Worm (Caenorhabditis elegans) whole organism, late embryonic: ENCODE data around the gene fbxb-58.

Experiments used
- F13H6.1 ChIP-seq: sonication (generic microtip); optimal IDR thresholded peaks from 2 replicates; lab custom pipeline; 2016; ENCODE audit warnings: missing genetic modification characterization, missing compliant biosample characterization
- ama-1 ChIP-seq: fragments of 150-350 bp; optimal IDR thresholded peaks from 2 replicates; lab custom pipeline; 2014
- ceh-14 ChIP-seq: sonication (generic microtip); optimal IDR thresholded peaks from 2 replicates; lab custom pipeline; 2016; ENCODE audit warnings: missing genotype, missing genetic modification characterization, missing compliant biosample characterization
- ceh-22 ChIP-seq: sonication (generic microtip); optimal IDR thresholded peaks from 2 replicates; lab custom pipeline; 2017; ENCODE audit warnings: missing biosample characterization, missing genetic modification characterization
- dve-1 ChIP-seq: sonication (generic microtip); optimal IDR thresholded peaks from 2 replicates; lab custom pipeline; 2017; ENCODE audit warnings: antibody characterized with exemption, mild to moderate bottlenecking, missing genetic modification characterization, missing compliant biosample characterization
- fax-1 ChIP-seq: sonication (generic microtip); optimal IDR thresholded peaks from 2 replicates; lab custom pipeline; 2016; ENCODE audit warnings: missing genotype, missing genetic modification characterization, missing compliant biosample characterization
- fkh-10 ChIP-seq: fragments of 150-350 bp; optimal IDR thresholded peaks from 2 replicates; lab custom pipeline; 2014; ENCODE audit warnings: missing biosample characterization, missing genetic modification reagents, missing genetic modification characterization
- lim-6 ChIP-seq: sonication (generic microtip); optimal IDR thresholded peaks from 2 replicates; lab custom pipeline; 2016; ENCODE audit warnings: missing genetic modification characterization, missing compliant biosample characterization
- pha-2 ChIP-seq: sonication (generic microtip); optimal IDR thresholded peaks from 2 replicates; lab custom pipeline; 2017; ENCODE audit warnings: mild to moderate bottlenecking, missing genetic modification characterization, missing compliant biosample characterization
- rnt-1 ChIP-seq: sonication (generic microtip); optimal IDR thresholded peaks from 2 replicates; lab custom pipeline; 2016; ENCODE audit warnings: missing genetic modification characterization, missing compliant biosample characterization
- sdc-2 ChIP-seq: sonication (generic microtip); optimal IDR thresholded peaks from 2 replicates; lab custom pipeline; 2016; ENCODE audit warnings: missing genotype, missing genetic modification characterization, missing compliant biosample characterization
- tbx-7 ChIP-seq: sonication (generic microtip); optimal IDR thresholded peaks from 2 replicates; lab custom pipeline; 2016; ENCODE audit warnings: missing genotype, missing genetic modification characterization, missing compliant biosample characterization
- ttx-3 ChIP-seq: sonication (generic microtip); optimal IDR thresholded peaks from 2 replicates; lab custom pipeline; 2016; ENCODE audit warnings: missing genetic modification reagents, missing genetic modification characterization, missing compliant biosample characterization

DNA sequence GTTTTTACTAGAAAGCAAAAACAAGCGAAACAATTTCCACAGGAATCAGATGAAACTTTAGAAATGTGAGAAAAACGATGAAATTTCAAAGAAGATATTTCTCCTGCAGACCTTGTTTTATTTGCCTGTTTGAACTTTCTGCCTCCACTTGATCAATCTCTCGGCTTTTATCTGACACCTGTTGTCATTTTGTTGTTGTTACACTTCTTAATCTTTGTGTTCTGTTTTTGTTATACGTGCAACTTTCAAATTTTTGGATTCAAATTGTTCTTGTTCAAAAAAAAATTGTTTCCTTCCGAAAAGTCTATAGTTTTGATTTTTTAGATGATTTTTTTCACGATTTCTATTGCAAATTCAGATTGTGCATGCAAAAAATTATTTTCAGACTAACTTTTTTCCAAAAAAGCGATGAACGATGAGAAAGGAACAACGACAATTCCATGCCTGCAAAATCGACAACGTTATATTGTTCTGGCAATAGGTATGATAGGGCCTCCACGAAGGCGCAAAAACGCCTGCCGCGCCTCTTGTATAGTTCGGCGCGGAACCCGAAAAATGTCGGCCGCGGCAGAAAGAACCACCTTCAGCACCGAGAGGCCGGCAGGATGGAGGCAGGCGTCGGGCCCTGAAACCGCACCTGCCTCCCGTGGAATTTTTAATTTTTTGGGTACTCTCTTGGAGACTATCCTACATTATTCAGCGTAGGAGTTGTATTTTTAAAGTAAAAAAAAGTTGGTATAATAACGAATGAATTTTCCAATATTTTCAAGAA lies 7.1 kb upstream of the fbxb-58 start, which contains the start of gene H11E01.2:
- no peak for TF ChIP-seq ceh-14 (tag; lab: Kevin White, UChicago)
- TF ChIP-seq fkh-10: no peak
- no peak for TF ChIP-seq tbx-7 (tag; lab: Kevin White, UChicago)
- no peak for TF ChIP-seq fax-1 (tag; lab: Kevin White, UChicago)
- no peak for TF ChIP-seq rnt-1
- no peak for TF ChIP-seq ama-1 (lab: Kevin White, UChicago)
- no peak for TF ChIP-seq sdc-2 (tag; lab: Kevin White, UChicago)
- TF ChIP-seq lim-6: no peak
- TF ChIP-seq dve-1 (tag; lab: Kevin White, UChicago): no peak
- TF ChIP-seq pha-2 (tag; lab: Kevin White, UChicago): no peak
- TF ChIP-seq F13H6.1 (tag; lab: Kevin White, UChicago): no peak
- TF ChIP-seq ceh-22 (tag; lab: Kevin White, UChicago): no peak
- TF ChIP-seq ttx-3 (tag; lab: Kevin White, UChicago): no peak
